Fruit fly (Drosophila melanogaster): ENCODE results near the gene wge.

DNA sequence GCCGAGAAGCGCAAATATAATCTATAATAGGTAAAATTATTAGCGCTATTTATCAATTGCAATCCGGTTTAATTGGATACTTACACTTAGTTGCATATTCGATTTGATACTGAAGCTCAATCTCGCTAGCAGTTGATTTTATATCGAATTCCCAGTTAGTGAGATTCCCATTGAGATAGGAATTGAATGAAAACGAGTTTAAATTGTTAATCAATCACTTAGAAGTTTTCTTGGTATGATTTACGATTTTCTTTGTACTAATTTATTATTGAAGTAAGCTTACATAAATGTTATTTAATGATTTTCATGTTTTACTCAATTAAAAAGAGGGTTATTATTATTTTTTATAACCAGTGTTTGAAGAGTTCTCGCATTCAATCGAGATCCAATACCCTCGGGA is 48.6 kb upstream of the wge start, which contains the start of gene CG43092:
- TF ChIP-seq Sin3A (optimal IDR thresholded peaks at IDR 0.05), result no peak
- no peak for TF ChIP-seq h (optimal IDR thresholded peaks at IDR 0.05)
- no peak for TF ChIP-seq psq (optimal IDR thresholded peaks at IDR 0.05)
- TF ChIP-seq insv (optimal IDR thresholded peaks at IDR 0.05), result no peak
- no peak for TF ChIP-seq Myc (optimal IDR thresholded peaks at IDR 0.05)

Measured in Kc167 (cell line).